Fruit fly (Drosophila melanogaster) whole organism, prepupa: ENCODE results near the gene Elp5.
A peak's percentile ranks its signal among the peaks of the same experiment; 100 is the strongest.

ENCODE experiments used
- CG16779 ChIP-seq: fragments of 200-800 bp; sonication (Bioruptor generic); optimal IDR thresholded peaks from 3 replicates; lab custom pipeline; 2017; ENCODE audit warnings: missing biosample characterization, mild to moderate bottlenecking, missing genetic modification characterization
- CG6792 ChIP-seq: fragments of 200-800 bp; sonication (Bioruptor generic); optimal IDR thresholded peaks from 3 replicates; lab custom pipeline; 2016; ENCODE audit warnings: missing biosample characterization, missing genetic modification characterization
- Hr4 ChIP-seq: fragments of 200-800 bp; sonication (Bioruptor generic); optimal IDR thresholded peaks from 3 replicates; lab custom pipeline; 2016; ENCODE audit warnings: missing biosample characterization, missing genetic modification characterization
- achi ChIP-seq: fragments of 200-800 bp; sonication (Bioruptor generic); optimal IDR thresholded peaks from 3 replicates; lab custom pipeline; 2016; ENCODE audit warnings: missing biosample characterization, missing genetic modification characterization
- dac ChIP-seq: fragments of 200-800 bp; sonication (Bioruptor generic); optimal IDR thresholded peaks from 2 replicates; lab custom pipeline; 2017; ENCODE audit warnings: missing biosample characterization, mild to moderate bottlenecking, missing genetic modification characterization
- eg ChIP-seq: fragments of 200-800 bp; sonication (Bioruptor generic); IDR thresholded peaks from 3 replicates; pipeline ENCODE4 v1.3.6; 2022; ENCODE audit warnings: missing biosample characterization, missing genetic modification characterization
- fkh ChIP-seq: fragments of 200-800 bp; sonication (Bioruptor generic); optimal IDR thresholded peaks from 3 replicates; lab custom pipeline; 2017; ENCODE audit warnings: missing biosample characterization, mild to moderate bottlenecking, missing genetic modification characterization, moderate library complexity
- svp ChIP-seq: fragments of 200-800 bp; sonication (Bioruptor generic); peaks from one replicate; lab custom pipeline; 2016; ENCODE audit warnings: missing biosample characterization, missing genetic modification characterization

Elp5 gene

dm6 chr3L:2273392-2273791 is 16.1 kb downstream of the Elp5 start:
- TF ChIP-seq svp (peak; percentile 47), fkh (GFP tag; lab: Kevin White, UChicago) (no peak), Hr4 (GFP tag; lab: Kevin White, UChicago) (no peak)

- TF ChIP-seq Hr4 (GFP tag; lab: Kevin White, UChicago): no peak
- TF ChIP-seq CG6792 (GFP tag; lab: Kevin White, UChicago): no peak
- TF ChIP-seq CG16779: no peak
- no peak for TF ChIP-seq achi (GFP tag; lab: Kevin White, UChicago)
Measured at dm6 chr3L:2276250-2276649, 19.0 kb downstream of the Elp5 start, which contains the start of gene yellow-g2. Gene yellow-g2, plus strand, starts transcription at chr3L:2276550.

- TF ChIP-seq dac (GFP tag; lab: Kevin White, UChicago) (no peak), eg (0 out of 3 replicates have a peak, but pooled peaks have one; percentile 20)
Measured at dm6 chr3L:2282506-2282905, 25.2 kb downstream of the Elp5 start, which contains the start of gene MsR2. Gene MsR2, plus strand, starts transcription at chr3L:2282883.
